Worm (Caenorhabditis elegans): ENCODE measurements around the gene T22G5.1.

ce11 chrV:13845136-13845535 is 31.5 kb upstream of the T22G5.1 start, which contains the start of gene srx-131:
- TF ChIP-seq him-1 (tag; optimal IDR thresholded peaks at IDR 0.05) (no peak), dao-5 (tag; optimal IDR thresholded peaks at IDR 0.05) (no peak), W03F9.2 (tag; optimal IDR thresholded peaks at IDR 0.05) (no peak)
